Fruit fly (Drosophila melanogaster): Measurements from ENCODE around the gene Cul6.
A peak's percentile ranks its signal among the peaks of the same experiment; 100 is the strongest.

The Cul6 gene

DNA sequence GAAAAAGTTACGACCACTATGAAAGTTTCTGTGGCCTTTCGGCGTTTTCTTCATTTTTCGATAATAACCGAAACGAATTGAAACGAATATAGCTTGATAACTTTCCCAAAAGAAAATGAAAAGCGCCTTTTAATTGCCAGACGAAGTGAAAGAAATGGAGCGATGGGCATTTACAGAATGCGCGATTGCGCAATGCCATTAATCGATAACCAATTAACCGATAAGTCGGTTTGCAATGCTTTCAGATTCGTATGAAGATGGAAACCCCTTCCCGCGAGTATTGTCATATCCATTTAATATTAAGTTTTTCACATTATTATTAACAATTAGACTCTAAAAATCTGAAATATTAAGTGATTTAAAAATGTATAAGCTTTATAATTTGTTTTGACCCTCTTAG, 15.8 kb upstream of the Cul6 start:
- TF ChIP-seq noc (tag; optimal IDR thresholded peaks at IDR 0.05) = no peak

DNA sequence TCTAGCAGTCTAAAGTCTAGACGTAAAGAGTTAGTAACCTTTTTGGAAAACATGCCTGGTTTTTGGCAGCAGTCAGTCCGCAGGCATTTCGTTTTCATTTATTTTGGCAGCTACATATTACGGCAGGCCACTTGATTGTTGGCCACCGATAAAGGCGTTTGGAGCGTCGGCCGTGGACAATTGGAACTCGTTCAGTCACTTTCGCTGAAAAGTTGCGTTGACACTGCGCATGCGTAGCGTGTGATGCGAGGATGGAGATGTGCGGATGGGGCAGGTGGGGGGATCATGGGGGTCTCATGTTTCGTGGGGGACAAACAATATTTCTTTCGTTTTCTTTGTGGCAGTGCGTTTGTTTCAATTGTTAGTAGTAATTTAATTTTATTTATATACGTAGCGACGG, 15.4 kb upstream of the Cul6 start:
- no peak for TF ChIP-seq noc (tag; optimal IDR thresholded peaks at IDR 0.05)

DNA sequence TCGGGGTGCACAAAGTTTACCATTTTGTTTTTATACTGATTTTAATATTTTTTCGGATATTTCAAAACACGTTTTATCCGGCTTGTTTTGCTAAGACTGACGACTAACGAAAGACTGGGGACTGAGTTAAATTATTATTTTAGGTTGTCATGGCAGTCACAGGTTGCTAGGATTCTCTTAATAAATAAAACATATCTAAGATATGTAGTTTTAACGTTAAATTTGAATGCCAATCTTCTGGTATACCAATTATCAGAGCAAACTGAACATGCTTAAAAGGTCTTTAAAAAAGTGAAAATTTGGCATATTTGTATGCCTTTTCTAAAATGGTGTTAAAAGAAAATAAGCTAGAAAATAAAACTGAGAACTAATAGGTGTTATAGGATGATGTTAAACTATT, 14.9 kb upstream of the Cul6 start, which contains the start of gene Zmynd10:
Gene Zmynd10, minus strand, starts transcription at position 101 of the 400 bp plus-strand sequence.
- no peak for TF ChIP-seq noc (tag; optimal IDR thresholded peaks at IDR 0.05)

DNA sequence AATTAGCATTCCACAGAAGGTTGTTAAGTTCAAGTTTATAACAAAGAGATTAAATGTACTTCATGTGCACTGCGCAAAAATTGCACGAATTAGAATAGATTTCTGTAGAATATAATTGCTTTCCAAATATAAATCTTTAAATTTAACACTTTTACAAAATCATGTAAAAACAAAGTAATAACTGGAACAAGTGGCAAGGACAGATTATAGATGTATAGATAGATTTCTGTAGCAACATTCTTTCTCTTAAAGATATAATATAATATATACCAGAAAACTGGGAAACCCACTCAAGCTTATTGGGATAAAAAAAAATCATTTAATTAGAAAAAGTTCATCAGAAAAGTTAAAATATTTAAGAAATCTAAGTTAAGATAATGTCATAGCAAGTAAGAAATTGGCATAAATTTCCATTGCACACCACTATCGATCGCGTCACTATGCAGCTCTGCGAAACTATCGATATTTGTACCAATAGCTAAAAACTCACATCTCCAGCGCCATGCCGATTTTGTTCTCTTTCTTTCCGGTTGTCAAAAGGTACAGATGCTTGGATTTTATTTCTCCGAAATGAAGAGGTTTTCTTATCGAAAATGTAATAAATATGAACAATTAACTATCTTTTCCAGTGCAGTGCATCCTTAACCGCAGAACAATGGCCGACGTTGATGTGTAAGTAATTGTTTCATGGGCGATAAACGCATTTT, 11.5 kb upstream of the Cul6 start, which contains the start of gene RpS12:
Gene RpS12, plus strand, starts transcription at position 499 of the 707 bp plus-strand sequence.
- peak; percentile 36 for TF ChIP-seq noc (tag; optimal IDR thresholded peaks at IDR 0.05)

DNA sequence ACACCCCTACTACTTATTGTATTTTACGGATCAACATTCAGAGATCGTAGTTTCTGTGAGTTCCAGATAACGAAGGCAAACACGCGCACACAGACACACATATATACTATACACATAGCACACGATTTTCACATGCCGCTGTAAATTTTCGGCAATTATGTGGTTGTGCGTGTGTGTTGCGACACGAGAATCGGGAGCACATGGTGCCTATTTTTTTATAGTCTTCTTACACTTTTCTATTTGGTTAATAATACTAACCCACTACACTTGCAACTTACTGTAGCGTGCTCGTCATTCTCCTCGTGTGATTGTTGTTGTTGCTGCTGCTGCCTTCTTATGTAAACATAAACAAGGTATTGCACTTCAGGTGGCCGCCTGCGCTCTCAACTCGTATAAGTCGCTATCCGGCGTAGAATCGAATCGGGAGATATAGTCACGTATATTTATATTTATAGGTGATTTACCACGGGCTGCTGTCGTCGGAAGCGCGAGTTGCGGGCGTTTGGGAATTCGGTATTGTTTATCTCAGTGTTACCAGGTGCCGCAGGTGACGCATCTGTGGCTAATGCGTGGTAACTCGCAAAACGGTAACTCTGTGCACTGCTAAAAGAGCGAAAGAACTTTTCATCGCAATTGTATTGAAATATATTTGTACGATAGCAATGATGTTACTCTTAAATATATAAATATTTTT, 10.8 kb upstream of the Cul6 start, which contains the start of gene Adk2:
Gene Adk2, minus strand, starts transcription at position 529 of the 694 bp plus-strand sequence.
- TF ChIP-seq noc (tag; optimal IDR thresholded peaks at IDR 0.05) = peak; percentile 16

DNA sequence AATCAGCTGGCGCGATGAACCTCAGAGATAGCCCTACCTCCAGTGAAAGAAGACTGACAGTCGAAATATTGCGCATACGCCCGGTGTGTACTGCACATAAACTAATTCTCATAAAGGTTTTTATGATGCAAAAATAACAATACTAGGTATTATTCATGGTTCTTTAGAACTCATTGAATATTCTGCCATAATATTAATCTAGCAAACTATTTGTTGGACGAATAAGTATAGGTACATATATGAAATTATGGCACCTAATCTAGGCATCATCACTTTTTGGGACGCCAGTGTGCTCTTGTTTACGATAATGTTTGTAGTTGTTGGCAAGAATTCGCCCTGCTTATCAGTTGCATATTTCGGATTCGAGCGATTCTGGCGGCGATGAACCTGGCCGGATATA, 10.2 kb upstream of the Cul6 start:
- peak; percentile 77 for TF ChIP-seq noc (tag; optimal IDR thresholded peaks at IDR 0.05)

DNA sequence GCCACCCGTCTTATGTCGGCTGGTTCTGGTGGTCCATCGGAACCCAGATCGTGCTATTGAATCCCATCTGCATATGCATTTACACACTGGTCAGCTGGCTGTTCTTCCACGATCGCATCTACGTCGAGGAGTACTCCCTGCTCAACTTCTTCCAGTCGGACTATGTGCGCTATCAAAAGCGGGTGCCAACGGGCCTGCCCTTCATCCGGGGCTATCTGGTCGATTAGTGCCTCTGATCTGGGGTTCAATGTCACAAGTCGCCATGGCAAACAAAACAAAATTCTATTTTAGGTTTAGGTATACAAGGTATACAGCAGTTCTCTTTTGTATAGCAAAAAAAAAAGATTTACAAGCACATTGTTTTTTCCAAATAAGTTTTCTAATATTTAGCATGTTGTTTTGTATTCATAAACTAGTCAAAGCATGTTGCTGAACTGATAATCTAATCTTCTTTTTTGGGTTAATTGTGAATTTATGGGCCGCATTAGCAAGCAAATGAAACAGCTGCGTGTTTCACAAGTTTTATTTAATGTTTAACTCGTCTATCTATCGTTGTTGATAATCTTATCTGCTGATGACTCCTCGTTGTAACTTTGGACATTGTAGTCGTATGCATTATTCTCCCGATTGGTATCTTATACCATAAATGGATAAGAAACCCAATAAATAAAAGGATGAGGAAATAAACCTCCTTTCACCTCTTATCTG, 7.9 kb upstream of the Cul6 start:
- peak; percentile 62 for TF ChIP-seq noc (tag; optimal IDR thresholded peaks at IDR 0.05)

DNA sequence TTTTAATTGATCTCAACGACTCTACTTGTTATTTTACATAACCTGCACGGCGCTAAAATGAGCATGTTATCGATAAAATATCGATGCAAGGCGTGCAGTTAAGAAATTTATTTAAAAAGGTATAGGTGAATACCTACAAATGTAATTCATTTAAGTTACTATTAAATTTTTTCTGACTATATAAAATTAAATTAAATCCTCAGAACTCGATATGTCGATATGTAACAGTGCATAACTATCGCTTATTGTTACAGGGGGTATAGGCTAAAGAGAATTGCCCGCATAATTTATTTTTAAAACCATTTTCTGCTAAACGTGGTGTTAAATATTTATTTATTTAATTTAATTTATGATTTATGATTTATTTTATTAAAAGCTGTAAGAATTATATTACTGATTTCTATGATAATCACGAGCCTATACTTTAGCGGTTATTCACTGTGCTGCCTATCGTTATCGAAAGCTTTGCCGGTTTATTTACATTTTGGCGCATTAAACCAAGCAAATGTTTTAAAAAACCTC, 6.4 kb upstream of the Cul6 start, which contains the start of the genes mRpL20 and Icmt:
Gene mRpL20, minus strand, starts transcription at position 65 of the 522 bp plus-strand sequence.
Gene Icmt, plus strand, starts transcription at position 464 of the 522 bp plus-strand sequence.
- TF ChIP-seq noc (tag; optimal IDR thresholded peaks at IDR 0.05) = peak; percentile 92

DNA sequence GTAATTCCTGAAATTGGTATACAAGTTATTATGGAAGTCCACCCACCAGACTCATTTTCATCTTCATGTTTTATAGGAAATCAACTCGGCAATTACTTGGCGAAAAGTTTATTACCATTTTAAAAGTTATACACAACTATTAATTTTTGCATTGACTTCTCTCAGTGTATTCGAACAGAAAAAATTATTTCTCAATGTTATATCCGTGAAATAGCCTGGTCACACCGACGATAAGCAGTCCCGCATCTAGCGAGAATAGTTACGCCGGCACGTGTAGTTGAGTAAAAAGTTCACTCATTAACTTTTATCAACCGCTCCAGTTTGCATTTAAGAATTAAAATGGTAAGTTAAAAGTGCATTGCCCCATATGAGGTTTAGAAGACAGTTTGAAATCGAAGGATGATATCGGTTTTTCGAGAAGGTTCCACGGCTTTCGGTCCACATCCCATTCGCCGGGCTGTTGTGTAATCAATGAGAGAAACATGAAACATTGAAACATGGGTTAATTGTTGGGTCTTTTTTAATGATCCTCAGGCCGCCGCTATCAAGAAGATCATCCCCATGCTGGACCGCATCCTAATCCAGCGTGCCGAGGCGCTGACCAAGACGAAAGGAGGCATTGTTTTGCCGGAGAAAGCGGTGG, 4.5 kb upstream of the Cul6 start, which contains the start of gene CG11267:
Gene CG11267, plus strand, starts transcription at position 228 of the 643 bp plus-strand sequence.
- TF ChIP-seq noc (tag; optimal IDR thresholded peaks at IDR 0.05) = peak; percentile 42

DNA sequence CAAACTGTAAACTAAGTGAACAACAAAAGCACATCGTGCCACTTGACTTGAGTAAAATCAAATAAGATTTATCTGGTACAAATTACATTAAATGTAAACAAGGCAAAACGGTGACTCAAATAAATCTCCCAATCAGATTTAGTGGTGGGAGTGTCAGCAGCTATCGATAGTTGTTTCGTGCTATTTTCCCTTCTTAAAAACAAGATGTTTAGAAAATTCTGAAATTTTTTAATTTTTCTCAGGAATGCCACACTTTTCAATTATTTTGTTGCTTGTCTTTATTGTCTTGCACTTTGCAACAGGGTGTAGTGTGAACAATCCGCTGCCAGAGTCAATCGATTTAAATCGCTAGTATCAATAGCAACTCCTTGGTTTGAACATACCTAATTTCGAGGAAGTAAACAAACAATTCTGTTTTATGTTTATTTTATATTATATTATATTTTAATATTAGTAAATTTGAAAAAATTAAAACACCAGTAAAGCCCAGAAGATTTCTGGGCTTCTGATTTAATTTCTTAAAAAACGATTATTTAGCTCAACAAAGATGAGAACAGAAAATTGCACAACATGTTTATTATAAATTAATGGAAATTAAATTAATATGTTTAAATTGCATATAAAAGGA, 3.8 kb upstream of the Cul6 start, which contains the start of gene MICAL-like:
Gene MICAL-like, minus strand, starts transcription at position 138 of the 628 bp plus-strand sequence.
- TF ChIP-seq noc (tag; optimal IDR thresholded peaks at IDR 0.05) = no peak

DNA sequence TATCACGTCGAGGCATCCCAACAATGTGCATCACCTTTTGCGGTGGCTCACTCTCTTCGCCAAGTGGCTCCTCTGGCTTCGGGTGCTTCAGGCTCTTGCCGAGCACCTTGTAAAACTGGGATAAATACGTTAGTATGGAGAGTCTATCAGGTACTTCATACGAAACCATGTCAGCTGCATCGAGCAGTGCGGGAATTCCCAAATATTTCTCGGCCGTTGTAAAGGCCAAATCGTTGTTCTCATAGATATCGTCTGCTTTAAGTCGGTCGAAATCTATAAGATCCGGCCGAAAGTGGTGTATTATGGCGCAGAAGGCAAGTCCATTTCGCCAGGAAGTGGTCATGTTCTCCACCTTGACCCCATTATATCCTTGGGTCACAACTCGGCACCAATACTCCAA, 3.2 kb upstream of the Cul6 start:
- TF ChIP-seq noc (tag; optimal IDR thresholded peaks at IDR 0.05) = no peak

DNA sequence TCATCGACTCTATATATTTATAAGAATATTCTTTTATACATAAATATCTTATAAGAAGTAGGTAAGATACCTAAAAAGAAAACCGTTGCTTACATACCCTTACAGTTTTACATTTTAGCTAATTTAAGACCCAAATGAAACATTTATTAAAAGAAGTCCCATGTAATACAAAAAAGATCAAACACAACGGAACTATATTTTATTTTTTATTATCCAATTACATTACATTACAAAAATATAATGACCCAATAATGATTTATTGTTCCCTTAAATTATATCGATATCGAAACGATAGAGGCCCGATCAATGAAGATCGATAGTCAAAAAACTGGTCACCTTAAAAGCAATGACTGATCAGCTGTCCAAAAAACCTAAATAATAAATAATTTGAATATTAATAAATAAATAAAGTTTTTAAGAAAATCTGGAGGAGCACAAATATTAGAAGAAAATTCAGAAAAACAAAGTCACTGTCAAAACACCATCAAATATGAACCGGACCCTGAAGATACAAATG, 3.5 kb downstream of the Cul6 start:
- TF ChIP-seq noc (tag; optimal IDR thresholded peaks at IDR 0.05) = no peak

DNA sequence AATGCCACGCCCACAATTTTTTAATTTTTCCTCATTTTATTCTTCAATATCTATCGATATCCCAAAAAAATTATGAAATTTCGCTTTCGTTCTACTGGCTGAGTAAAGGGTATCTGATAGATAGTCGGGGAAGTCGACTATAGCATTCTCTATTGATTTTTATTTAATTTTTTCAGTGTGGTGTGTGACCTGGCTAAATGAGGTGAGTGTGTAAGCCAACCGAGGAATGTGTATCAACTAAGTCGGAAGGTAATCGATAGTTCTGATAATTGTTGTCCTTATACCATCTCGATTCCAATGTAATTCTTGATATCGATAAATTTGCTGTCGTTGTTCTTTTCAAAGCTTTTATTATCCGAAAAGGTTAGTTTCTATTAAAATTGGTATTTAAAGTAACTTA, 5.0 kb downstream of the Cul6 start, which contains the start of gene CG11263:
Gene CG11263, plus strand, starts transcription at position 328 of the 400 bp plus-strand sequence.
- TF ChIP-seq noc (tag; optimal IDR thresholded peaks at IDR 0.05) = no peak

DNA sequence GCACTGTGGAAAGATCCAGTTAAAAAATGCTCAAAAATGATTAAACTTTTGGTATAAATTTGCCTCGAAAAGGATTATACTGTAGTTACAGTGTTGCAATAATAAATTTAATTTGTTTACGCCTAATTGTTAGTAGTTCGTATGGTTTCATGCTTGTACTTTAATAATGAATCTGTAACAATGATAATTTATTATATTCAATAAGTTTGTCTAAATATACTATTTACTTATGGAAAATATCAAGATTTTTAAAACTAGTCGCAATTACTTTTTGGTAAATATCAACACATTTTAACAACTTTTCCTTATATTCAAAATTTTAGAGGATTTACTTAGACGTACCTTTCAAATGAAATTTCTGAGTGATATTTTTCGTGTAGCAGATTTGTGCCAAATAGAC, 16.6 kb downstream of the Cul6 start, which contains the start of gene CG11262:
Gene CG11262, plus strand, starts transcription at position 301 of the 400 bp plus-strand sequence.
- TF ChIP-seq noc (tag; optimal IDR thresholded peaks at IDR 0.05) = no peak
